Worm (Caenorhabditis elegans) whole organism, mixed stage, embryonic: ENCODE measurements around the gene ZK666.11.

Experiments used
- M03D4.4 ChIP-seq: sonication (generic microtip); optimal IDR thresholded peaks from 2 replicates; lab custom pipeline; 2017; ENCODE audit warnings: mild to moderate bottlenecking, missing genetic modification characterization, missing compliant biosample characterization
- blmp-1 ChIP-seq: fragments of 150-350 bp; optimal IDR thresholded peaks from 2 replicates; lab custom pipeline; 2014; ENCODE audit warnings: missing biosample characterization, missing genetic modification characterization
- ceh-39 ChIP-seq: fragments of 150-350 bp; optimal IDR thresholded peaks from 2 replicates; lab custom pipeline; 2014; ENCODE audit warnings: missing biosample characterization, missing genetic modification characterization
- ceh-43 ChIP-seq: fragments of 200-800 bp; sonication (Bioruptor generic); optimal IDR thresholded peaks from 2 replicates; lab custom pipeline; 2018; ENCODE audit warnings: mild to moderate bottlenecking, missing genetic modification characterization, moderate library complexity, missing compliant biosample characterization
- ceh-83 ChIP-seq: fragments of 200-800 bp; sonication (Bioruptor generic); optimal IDR thresholded peaks from 2 replicates; lab custom pipeline; 2018; ENCODE audit warnings: mild to moderate bottlenecking, missing genetic modification characterization, missing compliant biosample characterization
- ces-1 ChIP-seq: fragments of 150-350 bp; optimal IDR thresholded peaks from 2 replicates; lab custom pipeline; 2014; ENCODE audit warnings: missing biosample characterization, missing genetic modification reagents, missing genetic modification characterization
- cnd-1 ChIP-seq: fragments of 200-800 bp; sonication (Bioruptor generic); optimal IDR thresholded peaks from 2 replicates; lab custom pipeline; 2018; ENCODE audit warnings: mild to moderate bottlenecking, missing genetic modification characterization, missing compliant biosample characterization
- drap-1 ChIP-seq: fragments of 200-800 bp; sonication (Bioruptor generic); optimal IDR thresholded peaks from 3 replicates; lab custom pipeline; 2018; ENCODE audit warnings: mild to moderate bottlenecking, missing genetic modification characterization, missing compliant biosample characterization
- elt-3 ChIP-seq: fragments of 150-350 bp; optimal IDR thresholded peaks from 2 replicates; lab custom pipeline; 2014; ENCODE audit warnings: missing biosample characterization, missing genetic modification characterization
- ham-2 ChIP-seq: fragments of 200-800 bp; sonication (Bioruptor generic); optimal IDR thresholded peaks from 2 replicates; lab custom pipeline; 2018; ENCODE audit warnings: mild to moderate bottlenecking, missing genetic modification characterization, missing compliant biosample characterization
- lin-13 ChIP-seq: fragments of 150-350 bp; optimal IDR thresholded peaks from 2 replicates; lab custom pipeline; 2014; ENCODE audit warnings: missing biosample characterization, missing genetic modification characterization
- lin-32 ChIP-seq: fragments of 200-800 bp; sonication (Bioruptor generic); optimal IDR thresholded peaks from 2 replicates; lab custom pipeline; 2018; ENCODE audit warnings: mild to moderate bottlenecking, missing genetic modification characterization, missing compliant biosample characterization
- mab-5 ChIP-seq: fragments of 150-350 bp; optimal IDR thresholded peaks from 2 replicates; lab custom pipeline; 2014; ENCODE audit warnings: missing biosample characterization, missing genetic modification characterization
- mep-1 ChIP-seq: fragments of 150-350 bp; optimal IDR thresholded peaks from 2 replicates; lab custom pipeline; 2017; ENCODE audit warnings: missing biosample characterization, missing genetic modification reagents, missing genetic modification characterization, inconsistent platforms
- mls-2 ChIP-seq: sonication (generic microtip); optimal IDR thresholded peaks from 2 replicates; lab custom pipeline; 2016; ENCODE audit warnings: mild to moderate bottlenecking, missing genetic modification characterization, moderate library complexity, missing compliant biosample characterization
- nhr-237 ChIP-seq: fragments of 150-350 bp; optimal IDR thresholded peaks from 2 replicates; lab custom pipeline; 2014; ENCODE audit warnings: missing biosample characterization, missing genetic modification characterization
- nhr-28 ChIP-seq: fragments of 150-350 bp; optimal IDR thresholded peaks from 2 replicates; lab custom pipeline; 2014; ENCODE audit warnings: missing biosample characterization, missing genetic modification characterization
- nhr-76 ChIP-seq: sonication (generic microtip); optimal IDR thresholded peaks from 2 replicates; lab custom pipeline; 2017; ENCODE audit warnings: missing biosample characterization, missing genetic modification characterization
- pha-4 ChIP-seq: fragments of 150-350 bp; optimal IDR thresholded peaks from 2 replicates; lab custom pipeline; 2018; ENCODE audit warnings: missing biosample characterization, missing genetic modification reagents, missing genetic modification characterization
- sem-2 ChIP-seq: fragments of 200-800 bp; sonication (Bioruptor generic); optimal IDR thresholded peaks from 2 replicates; lab custom pipeline; 2018; ENCODE audit warnings: mild to moderate bottlenecking, missing genetic modification characterization, missing compliant biosample characterization
- snpc-4 ChIP-seq: fragments of 150-350 bp; optimal IDR thresholded peaks from 2 replicates; lab custom pipeline; 2014; ENCODE audit warnings: missing biosample characterization, missing genetic modification characterization
- tbx-8 ChIP-seq: fragments of 200-800 bp; sonication (Bioruptor generic); optimal IDR thresholded peaks from 2 replicates; lab custom pipeline; 2018; ENCODE audit warnings: mild to moderate bottlenecking, missing genetic modification characterization, moderate library complexity, missing compliant biosample characterization
- unc-120 ChIP-seq: sonication (generic microtip); optimal IDR thresholded peaks from 2 replicates; lab custom pipeline; 2017; ENCODE audit warnings: missing genetic modification characterization, missing compliant biosample characterization; ENCODE audit not compliant: poor library complexity, severe bottlenecking
- unc-39 ChIP-seq: fragments of 150-350 bp; optimal IDR thresholded peaks from 2 replicates; lab custom pipeline; 2014; ENCODE audit warnings: missing biosample characterization, missing genetic modification characterization
- unc-62 ChIP-seq: fragments of 150-350 bp; optimal IDR thresholded peaks from 2 replicates; lab custom pipeline; 2014; ENCODE audit warnings: missing biosample characterization, missing genetic modification reagents, missing genetic modification characterization
- zip-8 ChIP-seq: fragments of 150-350 bp; optimal IDR thresholded peaks from 2 replicates; lab custom pipeline; 2014; ENCODE audit warnings: missing biosample characterization, missing genetic modification characterization
- ztf-11 ChIP-seq: fragments of 150-350 bp; optimal IDR thresholded peaks from 2 replicates; lab custom pipeline; 2014; ENCODE audit warnings: missing biosample characterization, missing genetic modification characterization

The ZK666.11 gene

ce11 chrII:10525134-10525533 is 42.8 kb downstream of the ZK666.11 start:
- TF ChIP-seq ceh-83 (no peak), mep-1 (no peak), ceh-39 (tag; lab: Kevin White, UChicago) (no peak), sem-2 (GFP tag; lab: Kevin White, UChicago) (no peak), unc-39 (tag; lab: Kevin White, UChicago) (no peak), nhr-76 (tag; lab: Kevin White, UChicago) (no peak), pha-4 (tag; lab: Kevin White, UChicago) (no peak), lin-13 (tag; lab: Kevin White, UChicago) (no peak)

DNA sequence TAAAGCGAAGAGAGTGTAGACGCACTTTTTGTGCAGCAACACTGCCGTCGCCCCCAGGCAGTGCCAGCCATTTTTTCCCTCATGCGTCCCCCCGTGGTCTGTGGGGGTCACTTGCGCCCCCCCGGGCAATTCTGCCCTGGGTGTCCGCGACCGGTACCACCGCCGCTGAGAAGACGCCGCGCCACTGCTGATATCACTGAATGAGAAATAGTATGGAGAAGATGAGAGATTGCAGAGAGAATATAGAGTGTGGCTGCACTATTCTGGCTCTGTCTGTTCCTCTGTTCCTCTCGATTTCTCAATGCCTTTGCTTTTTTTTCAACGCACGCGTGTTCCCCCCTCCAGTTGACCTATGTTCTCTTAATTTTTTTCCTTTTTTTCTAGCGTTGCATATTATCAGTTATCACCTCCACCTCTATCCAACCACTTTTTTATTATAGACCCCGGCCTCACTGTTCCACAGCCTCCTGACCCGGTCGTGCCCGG is 45.4 kb downstream of the ZK666.11 start, which contains the start of gene mab-10:
TSS of gene mab-10 (plus strand) at position 436 of the 486 bp plus-strand sequence.
- TF ChIP-seq mls-2 (tag; lab: Kevin White, UChicago), result no peak
- TF ChIP-seq unc-62 (GFP tag; lab: Kevin White, UChicago), result no peak
- TF ChIP-seq zip-8 (tag; lab: Kevin White, UChicago), result no peak
- TF ChIP-seq elt-3 (tag; lab: Kevin White, UChicago), result no peak

DNA sequence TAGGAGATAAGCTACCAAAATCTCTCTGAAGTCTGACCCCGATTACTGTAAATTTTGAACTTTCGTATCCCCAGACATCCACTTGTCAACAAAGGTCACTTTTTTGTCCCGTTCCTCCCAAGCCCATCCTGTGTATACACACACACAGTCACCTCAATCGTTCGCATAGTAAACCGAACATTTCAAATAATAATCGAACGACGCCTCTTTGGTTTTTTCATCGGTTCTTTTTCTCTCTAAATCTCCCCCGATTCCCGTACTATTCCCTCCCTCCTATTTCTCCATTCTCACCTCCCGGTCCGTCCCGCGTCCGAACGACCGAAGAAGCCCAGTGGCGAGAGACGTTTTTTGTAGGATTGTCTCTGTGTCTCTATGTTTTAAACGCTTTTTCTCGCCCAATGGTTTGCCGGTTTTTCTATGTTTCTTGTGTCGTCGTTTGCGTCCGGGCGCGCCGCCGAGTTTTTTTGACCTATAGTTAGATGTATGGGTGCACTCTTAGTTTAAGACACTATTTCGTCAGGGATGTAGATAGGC is 47.0 kb downstream of the ZK666.11 start:
- TF ChIP-seq nhr-237 (tag; lab: Kevin White, UChicago), result no peak
- no peak for TF ChIP-seq lin-13 (tag; lab: Kevin White, UChicago)
- TF ChIP-seq lin-32 (GFP tag; lab: Kevin White, UChicago), result no peak

ce11 chrII:10530907-10531306 is 48.6 kb downstream of the ZK666.11 start:
- TF ChIP-seq nhr-76 (tag; lab: Kevin White, UChicago), result no peak
- no peak for TF ChIP-seq ceh-39 (tag; lab: Kevin White, UChicago)
- no peak for TF ChIP-seq elt-3 (tag; lab: Kevin White, UChicago)
- no peak for TF ChIP-seq blmp-1 (tag; lab: Kevin White, UChicago)
- TF ChIP-seq ztf-11 (tag; lab: Kevin White, UChicago), result no peak
- no peak for TF ChIP-seq M03D4.4 (tag; lab: Kevin White, UChicago)
- TF ChIP-seq ham-2 (GFP tag; lab: Kevin White, UChicago), result no peak
- no peak for TF ChIP-seq zip-8 (tag; lab: Kevin White, UChicago)
- no peak for TF ChIP-seq ceh-83
- TF ChIP-seq mab-5 (tag; lab: Kevin White, UChicago), result no peak
- no peak for TF ChIP-seq snpc-4 (tag; lab: Kevin White, UChicago)
- TF ChIP-seq lin-13 (tag; lab: Kevin White, UChicago), result no peak
- TF ChIP-seq tbx-8 (GFP tag; lab: Kevin White, UChicago), result no peak
- no peak for TF ChIP-seq unc-39 (tag; lab: Kevin White, UChicago)
- TF ChIP-seq nhr-28, result no peak
- no peak for TF ChIP-seq cnd-1
- no peak for TF ChIP-seq unc-120 (tag; lab: Kevin White, UChicago)

DNA sequence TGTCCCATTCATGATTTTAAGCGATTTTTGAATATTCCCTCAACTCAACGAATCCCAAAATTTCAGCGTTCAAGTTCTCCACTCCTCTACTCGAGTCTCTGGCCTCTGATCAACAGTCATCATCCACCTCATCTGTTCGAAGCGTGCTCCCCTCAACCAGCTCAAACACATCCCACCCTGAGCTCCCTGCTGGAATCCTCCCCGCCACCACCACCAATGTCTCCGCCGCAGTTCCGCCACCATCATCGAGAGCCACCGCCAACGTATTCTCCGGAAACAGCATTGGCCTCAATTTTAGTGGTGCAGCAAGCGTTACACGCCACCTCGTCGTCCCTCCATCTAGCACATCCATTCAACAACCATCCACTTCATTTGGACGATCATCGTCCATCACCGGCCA is 49.3 kb downstream of the ZK666.11 start:
- TF ChIP-seq ceh-39 (tag; lab: Kevin White, UChicago) (no peak), ceh-83 (no peak), ces-1 (GFP tag; lab: Kevin White, UChicago) (no peak), ceh-43 (GFP tag; lab: Kevin White, UChicago) (no peak), drap-1 (GFP tag; lab: Kevin White, UChicago) (no peak)

DNA sequence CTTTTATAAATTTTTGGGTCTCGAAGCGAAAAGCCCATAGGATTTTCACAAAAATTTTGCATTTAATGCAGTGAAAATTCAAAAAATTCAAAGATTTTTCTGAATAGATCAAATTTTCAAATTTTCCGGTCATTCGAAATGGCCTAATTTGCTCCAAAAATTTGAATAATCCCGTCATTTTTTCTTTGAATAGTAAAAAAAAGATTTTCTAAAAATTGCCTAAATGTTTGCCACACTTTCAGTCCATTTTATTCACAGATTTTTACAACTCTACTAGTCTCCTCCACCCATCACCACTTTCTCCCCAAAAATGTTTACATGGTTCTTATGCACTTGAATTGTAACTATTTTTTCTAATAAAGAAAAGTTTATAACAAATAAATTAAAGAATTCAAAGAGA is 51.7 kb downstream of the ZK666.11 start:
- TF ChIP-seq zip-8 (tag; lab: Kevin White, UChicago), result no peak
